Comparison of ENCODE assay signal across 6 worm cellular contexts in the genomic region with DNA sequence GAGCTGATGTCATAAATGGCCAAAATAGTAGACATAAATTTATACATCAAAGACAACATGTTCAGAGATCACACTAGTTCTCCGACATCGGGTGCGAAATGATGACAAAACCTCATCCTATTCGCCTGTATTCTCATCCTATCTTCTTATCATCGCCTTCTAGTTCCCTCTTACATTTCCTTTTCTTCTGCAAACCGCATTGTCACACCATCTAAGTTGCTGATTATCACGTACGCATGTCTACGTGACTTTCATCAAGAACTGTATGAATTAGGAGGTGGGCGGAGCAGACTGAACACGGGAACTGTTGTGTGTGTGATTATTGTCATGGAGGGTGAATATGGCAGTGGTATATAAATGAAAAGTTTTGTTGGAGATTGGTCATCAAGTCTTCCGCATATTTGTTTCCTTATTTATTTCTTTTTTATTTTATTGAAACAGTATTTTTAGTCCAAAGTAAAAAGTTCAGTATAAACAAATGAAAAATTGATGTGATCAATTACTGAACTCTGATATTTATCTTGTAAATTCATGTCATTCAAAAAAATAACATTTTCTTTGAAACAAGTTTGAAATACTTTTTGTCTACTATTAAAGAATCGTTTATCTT.
TF ChIP-seq lines count a peak whose summit lies in the region.

No protein-coding gene starts in this region.

TF ChIP-seq in whole organism, L1 larva, 84 proteins besides CTCF, POLR2A, EP300 and RAD21 (continues in another document):
- TF ChIP-seq nhr-90 (tag; optimal IDR thresholded peaks at IDR 0.05; lab: Kevin White, UChicago; ENCODE audit: poor library complexity) (peak; percentile 65), ets-5 (GFP tag; IDR thresholded peaks at IDR 0.05; lab: Robert Waterston, UW) (no peak), nhr-12 (tag; optimal IDR thresholded peaks at IDR 0.05; lab: Kevin White, UChicago) (no peak), snu-23 (GFP tag; optimal IDR thresholded peaks at IDR 0.05; lab: Kevin White, UChicago) (peak; percentile 43), pqm-1 (tag; optimal IDR thresholded peaks at IDR 0.05; lab: Kevin White, UChicago) (no peak), C16A3.4 (tag; optimal IDR thresholded peaks at IDR 0.05; lab: Kevin White, UChicago) (peak; percentile 14), mdl-1 (tag; optimal IDR thresholded peaks at IDR 0.05; lab: Kevin White, UChicago) (peak in 1 of 2 experiments; percentile 58), ztf-11 (tag; optimal IDR thresholded peaks at IDR 0.05; lab: Kevin White, UChicago) (no peak), nhr-71 (tag; optimal IDR thresholded peaks at IDR 0.05; lab: Kevin White, UChicago) (peak; percentile 60), lin-35 (GFP tag; optimal IDR thresholded peaks at IDR 0.05; lab: Kevin White, UChicago) (peak in 1 of 2 experiments; percentile 42), elt-3 (tag; optimal IDR thresholded peaks at IDR 0.05; lab: Kevin White, UChicago) (peak in 5 of 6 experiments; percentile 18 to 96 (median 82)), nhr-47 (tag; optimal IDR thresholded peaks at IDR 0.05; lab: Kevin White, UChicago) (peak; percentile 39)

TF ChIP-seq in whole organism, L2 larva, 48 proteins besides CTCF, POLR2A, EP300 and RAD21 (continues in another document):
- TF ChIP-seq sma-3 (GFP tag; optimal IDR thresholded peaks at IDR 0.05; lab: Kevin White, UChicago) (peak; percentile 85), sma-9 (GFP tag; optimal IDR thresholded peaks at IDR 0.05; lab: Kevin White, UChicago) (peak; percentile 90), sma-9 (tag; optimal IDR thresholded peaks at IDR 0.05; lab: Kevin White, UChicago) (no peak), nhr-129 (tag; optimal IDR thresholded peaks at IDR 0.05; lab: Kevin White, UChicago) (peak; percentile 52), nhr-12 (tag; optimal IDR thresholded peaks at IDR 0.05; lab: Kevin White, UChicago) (no peak), nhr-21 (tag; optimal IDR thresholded peaks at IDR 0.05; lab: Kevin White, UChicago) (peak; percentile 89), gmeb-1 (tag; optimal IDR thresholded peaks at IDR 0.05; lab: Kevin White, UChicago) (peak; percentile 38), Y55F3AM.14 (GFP tag; optimal IDR thresholded peaks at IDR 0.05; lab: Kevin White, UChicago) (no peak), lsy-2 (tag; optimal IDR thresholded peaks at IDR 0.05; lab: Kevin White, UChicago) (no peak), elt-3 (tag; optimal IDR thresholded peaks at IDR 0.05; lab: Kevin White, UChicago) (no peak), crh-2 (tag; optimal IDR thresholded peaks at IDR 0.05; lab: Kevin White, UChicago) (peak; percentile 4), mdl-1 (tag; optimal IDR thresholded peaks at IDR 0.05; lab: Kevin White, UChicago) (no peak), blmp-1 (tag; optimal IDR thresholded peaks at IDR 0.05; lab: Kevin White, UChicago; ENCODE audit: insufficient read depth) (peak; percentile 40), nhr-25 (tag; optimal IDR thresholded peaks at IDR 0.05; lab: Kevin White, UChicago) (peak; percentile 26)

TF ChIP-seq in whole organism, L3 larva, 47 proteins besides CTCF, POLR2A, EP300 and RAD21 (continues in another document):
- no peak for TF ChIP-seq unc-62 (GFP tag; optimal IDR thresholded peaks at IDR 0.05; lab: Kevin White, UChicago)
- no peak for TF ChIP-seq zag-1 (tag; optimal IDR thresholded peaks at IDR 0.05; lab: Kevin White, UChicago)
- no peak for TF ChIP-seq nhr-237 (tag; optimal IDR thresholded peaks at IDR 0.05; lab: Kevin White, UChicago)
- TF ChIP-seq nhr-28 (tag; optimal IDR thresholded peaks at IDR 0.05; lab: Kevin White, UChicago), result no peak
- TF ChIP-seq elt-3 (tag; optimal IDR thresholded peaks at IDR 0.05; lab: Kevin White, UChicago), result peak in 2 of 3 experiments; percentile 62 to 79
- TF ChIP-seq aly-2 (tag; optimal IDR thresholded peaks at IDR 0.05; lab: Kevin White, UChicago), result no peak
- TF ChIP-seq tbx-2 (tag; optimal IDR thresholded peaks at IDR 0.05; lab: Kevin White, UChicago), result no peak
- TF ChIP-seq nhr-43 (tag; optimal IDR thresholded peaks at IDR 0.05; lab: Kevin White, UChicago; ENCODE audit: poor library complexity, severe bottlenecking), result peak; percentile 97
- TF ChIP-seq ceh-9 (tag; optimal IDR thresholded peaks at IDR 0.05; lab: Kevin White, UChicago), result no peak
- TF ChIP-seq fkh-10 (GFP tag; optimal IDR thresholded peaks at IDR 0.05; lab: Kevin White, UChicago), result no peak
- no peak for TF ChIP-seq snpc-4 (tag; optimal IDR thresholded peaks at IDR 0.05; lab: Kevin White, UChicago)
- no peak for TF ChIP-seq nhr-67 (tag; optimal IDR thresholded peaks at IDR 0.05; lab: Kevin White, UChicago)
- no peak for TF ChIP-seq ama-1 (optimal IDR thresholded peaks at IDR 0.05; lab: Kevin White, UChicago)
- no peak for TF ChIP-seq mml-1 (tag; optimal IDR thresholded peaks at IDR 0.05; lab: Kevin White, UChicago)
- peak; percentile 76 for TF ChIP-seq nhr-23 (tag; optimal IDR thresholded peaks at IDR 0.05; lab: Kevin White, UChicago)

TF ChIP-seq in whole organism, L4 larva, 104 proteins besides CTCF, POLR2A, EP300 and RAD21 (continues in another document):
- peak; percentile 81 for TF ChIP-seq hlh-11 (tag; optimal IDR thresholded peaks at IDR 0.05; lab: Kevin White, UChicago)
- no peak for TF ChIP-seq skn-1 (tag; optimal IDR thresholded peaks at IDR 0.05; lab: Kevin White, UChicago)
- TF ChIP-seq daf-12 (tag; optimal IDR thresholded peaks at IDR 0.05; lab: Kevin White, UChicago), result no peak
- TF ChIP-seq fkh-10 (GFP tag; optimal IDR thresholded peaks at IDR 0.05; lab: Kevin White, UChicago), result no peak
- TF ChIP-seq nhr-41 (GFP tag; IDR thresholded peaks at IDR 0.05; lab: Robert Waterston, UW), result no peak
- TF ChIP-seq unc-130 (GFP tag; optimal IDR thresholded peaks at IDR 0.05; lab: Kevin White, UChicago), result no peak
- no peak for TF ChIP-seq mdt-29 (GFP tag; IDR thresholded peaks at IDR 0.05; lab: Robert Waterston, UW)
- peak; percentile 27 for TF ChIP-seq nhr-102 (tag; optimal IDR thresholded peaks at IDR 0.05; lab: Kevin White, UChicago)
- peak; percentile 84 for TF ChIP-seq nhr-28 (tag; optimal IDR thresholded peaks at IDR 0.05; lab: Kevin White, UChicago)
- TF ChIP-seq nhr-77 (tag; optimal IDR thresholded peaks at IDR 0.05; lab: Kevin White, UChicago), result no peak
- TF ChIP-seq Y48G9A.11 (GFP tag; IDR thresholded peaks at IDR 0.05; lab: Robert Waterston, UW), result no peak
- TF ChIP-seq spr-1 (tag; optimal IDR thresholded peaks at IDR 0.05; lab: Kevin White, UChicago), result no peak
- TF ChIP-seq mes-2 (tag; optimal IDR thresholded peaks at IDR 0.05; lab: Kevin White, UChicago; ENCODE audit: poor library complexity, severe bottlenecking), result peak; percentile 2
- TF ChIP-seq nhr-76 (tag; optimal IDR thresholded peaks at IDR 0.05; lab: Kevin White, UChicago), result peak; percentile 35
- no peak for TF ChIP-seq dpl-1 (GFP tag; optimal IDR thresholded peaks at IDR 0.05; lab: Kevin White, UChicago)
- no peak for TF ChIP-seq mxl-2 (GFP tag; conservative IDR thresholded peaks at IDR 0.05; lab: Robert Waterston, UW)

TF ChIP-seq in whole organism, mixed stage, embryonic, 35 proteins besides CTCF, POLR2A, EP300 and RAD21:
- TF ChIP-seq ceh-39 (tag; optimal IDR thresholded peaks at IDR 0.05; lab: Kevin White, UChicago), result no peak
- TF ChIP-seq elt-3 (tag; optimal IDR thresholded peaks at IDR 0.05; lab: Kevin White, UChicago), result peak; percentile 71
- TF ChIP-seq mep-1 (tag; optimal IDR thresholded peaks at IDR 0.05; lab: Kevin White, UChicago), result no peak
- no peak for TF ChIP-seq nhr-2 (tag; optimal IDR thresholded peaks at IDR 0.05; lab: Kevin White, UChicago)
- no peak for TF ChIP-seq sptf-1 (tag; optimal IDR thresholded peaks at IDR 0.05; lab: Kevin White, UChicago)
TF ChIP-seq in whole organism, mixed stage, embryonic: peak in this region for 1.

TF ChIP-seq in whole organism, young adult, 124 proteins besides CTCF, POLR2A, EP300 and RAD21:
- TF ChIP-seq C06A6.2 (GFP tag; conservative IDR thresholded peaks at IDR 0.05; lab: Robert Waterston, UW) (no peak), zim-3 (tag; optimal IDR thresholded peaks at IDR 0.05; lab: Kevin White, UChicago) (no peak), somi-1 (GFP tag; optimal IDR thresholded peaks at IDR 0.05; lab: Kevin White, UChicago) (peak; percentile 3), ama-1 (optimal IDR thresholded peaks at IDR 0.05; lab: Kevin White, UChicago) (no peak), ama-1 (GFP tag; optimal IDR thresholded peaks at IDR 0.05; lab: Kevin White, UChicago) (no peak), B0336.3 (GFP tag; IDR thresholded peaks at IDR 0.05; lab: Robert Waterston, UW) (no peak), nhr-80 (tag; optimal IDR thresholded peaks at IDR 0.05; lab: Kevin White, UChicago) (peak; percentile 65), lin-54 (GFP tag; optimal IDR thresholded peaks at IDR 0.05; lab: Kevin White, UChicago) (no peak), mes-4 (tag; optimal IDR thresholded peaks at IDR 0.05; lab: Kevin White, UChicago) (no peak), ztf-18 (tag; optimal IDR thresholded peaks at IDR 0.05; lab: Kevin White, UChicago) (no peak), lin-40 (tag; optimal IDR thresholded peaks at IDR 0.05; lab: Kevin White, UChicago) (peak; percentile 21), ztf-26 (tag; optimal IDR thresholded peaks at IDR 0.05; lab: Kevin White, UChicago) (no peak), C17E4.6 (GFP tag; IDR thresholded peaks at IDR 0.05; lab: Robert Waterston, UW) (no peak), efl-1 (GFP tag; optimal IDR thresholded peaks at IDR 0.05; lab: Kevin White, UChicago) (no peak), ZK185.1 (tag; optimal IDR thresholded peaks at IDR 0.05; lab: Kevin White, UChicago; ENCODE audit: poor library complexity, severe bottlenecking) (peak; percentile 0), rec-8 (tag; optimal IDR thresholded peaks at IDR 0.05; lab: Kevin White, UChicago) (no peak), Y56A3A.18 (GFP tag; IDR thresholded peaks at IDR 0.05; lab: Robert Waterston, UW) (no peak), cebp-1 (GFP tag; IDR thresholded peaks at IDR 0.05; lab: Robert Waterston, UW) (no peak), cebp-1 (tag; optimal IDR thresholded peaks at IDR 0.05; lab: Kevin White, UChicago) (no peak), F39B2.1 (GFP tag; IDR thresholded peaks at IDR 0.05; lab: Robert Waterston, UW) (no peak), egl-44 (GFP tag; IDR thresholded peaks at IDR 0.05; lab: Robert Waterston, UW) (no peak), F23B12.7 (tag; optimal IDR thresholded peaks at IDR 0.05; lab: Kevin White, UChicago; ENCODE audit: insufficient read depth) (no peak), tbp1 (GFP tag; optimal IDR thresholded peaks at IDR 0.05; lab: Kevin White, UChicago) (no peak), ztf-6 (GFP tag; IDR thresholded peaks at IDR 0.05; lab: Robert Waterston, UW) (no peak), him-1 (tag; optimal IDR thresholded peaks at IDR 0.05; lab: Kevin White, UChicago) (no peak), egrh-3 (GFP tag; IDR thresholded peaks at IDR 0.05; lab: Robert Waterston, UW) (no peak), pha-4 (tag; optimal IDR thresholded peaks at IDR 0.05; lab: Kevin White, UChicago) (no peak), F33H1.4 (GFP tag; IDR thresholded peaks at IDR 0.05; lab: Robert Waterston, UW) (no peak)
